Worm (Caenorhabditis elegans) whole organism, L2 larva: ENCODE measurements around the gene F42A6.5.

Experiments
- alr-1 ChIP-seq: fragments of 150-350 bp; optimal IDR thresholded peaks from 2 replicates; lab custom pipeline; 2014; ENCODE audit warnings: missing biosample characterization, missing genetic modification characterization
- fos-1 ChIP-seq: fragments of 150-350 bp; optimal IDR thresholded peaks from 2 replicates; lab custom pipeline; 2014; ENCODE audit warnings: missing biosample characterization, missing genetic modification characterization
- lsy-2 ChIP-seq, 2 experiments: fragments of 150-350 bp in 1 of 2; sonication (generic microtip) in 1 of 2; optimal IDR thresholded peaks; 2 replicates each; lab custom pipeline; 2014 to 2017; ENCODE audit warnings: missing biosample characterization in 2 of 2, missing genetic modification characterization in 2 of 2
- mdl-1 ChIP-seq, 2 experiments: fragments of 150-350 bp in 1 of 2; sonication (generic microtip) in 1 of 2; optimal IDR thresholded peaks; 2 replicates each; lab custom pipeline; 2017; ENCODE audit warnings: missing biosample characterization in 2 of 2, missing genetic modification characterization in 2 of 2
- nhr-11 ChIP-seq: fragments of 150-350 bp; optimal IDR thresholded peaks from 2 replicates; lab custom pipeline; 2014; ENCODE audit warnings: missing biosample characterization, missing genetic modification characterization
- zag-1 ChIP-seq: fragments of 150-350 bp; optimal IDR thresholded peaks from 2 replicates; lab custom pipeline; 2014; ENCODE audit warnings: missing biosample characterization, missing genetic modification characterization
- ztf-1 ChIP-seq: fragments of 200-800 bp; sonication (Bioruptor generic); conservative IDR thresholded peaks from 2 replicates; pipeline ENCODE4 v1.3.6; 2022; ENCODE audit warnings: missing genetic modification characterization, missing compliant biosample characterization
- ztf-11 ChIP-seq: sonication (generic microtip); optimal IDR thresholded peaks from 2 replicates; lab custom pipeline; 2017; ENCODE audit warnings: missing biosample characterization, missing genetic modification characterization

DNA sequence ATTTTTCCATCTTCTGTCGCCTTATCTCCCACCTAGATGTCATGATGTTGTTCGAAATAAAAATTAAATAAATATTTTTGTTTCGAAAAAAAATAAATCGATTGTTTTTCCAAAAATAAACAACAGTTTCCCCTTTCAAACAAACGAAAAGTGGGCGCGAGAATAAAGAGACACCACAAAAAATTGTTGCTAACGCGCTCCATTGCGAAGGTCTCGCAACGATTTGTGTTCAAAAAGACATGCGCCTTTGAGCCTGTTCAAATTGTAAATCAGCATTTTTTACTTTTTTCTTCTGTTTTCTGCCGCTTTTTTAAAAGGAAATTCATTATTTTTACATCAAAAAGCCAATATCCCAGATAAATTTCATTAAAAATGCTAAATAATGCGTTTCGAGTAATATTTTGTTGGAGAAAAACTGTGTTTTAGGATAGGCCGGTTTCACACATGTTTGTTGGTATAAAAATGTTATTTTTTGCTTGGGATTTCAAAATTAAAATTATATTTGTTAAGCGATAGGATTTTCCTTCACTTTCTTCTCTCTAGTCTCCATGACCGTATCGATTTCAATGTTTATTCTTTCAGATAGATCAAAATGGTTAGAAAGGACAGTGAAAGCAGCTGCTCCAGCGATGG is 37.0 kb downstream of the F42A6.5 start, which contains the start of gene W08E12.7:
- TF ChIP-seq mdl-1 (tag; optimal IDR thresholded peaks at IDR 0.05; lab: Kevin White, UChicago) = peak in 1 of 2 experiments; percentile 82
- peak; percentile 17 for TF ChIP-seq ztf-11 (tag; lab: Kevin White, UChicago)
- TF ChIP-seq zag-1 (tag; lab: Kevin White, UChicago) = peak; percentile 82
- TF ChIP-seq fos-1 (tag; lab: Kevin White, UChicago) = peak; percentile 95
- TF ChIP-seq lsy-2 (tag; optimal IDR thresholded peaks at IDR 0.05; lab: Kevin White, UChicago) = peak; percentile 89 to 97
- no peak for TF ChIP-seq nhr-11 (tag; lab: Kevin White, UChicago)
- no peak for TF ChIP-seq ztf-1 (GFP tag; lab: Robert Waterston, UW)
- TF ChIP-seq alr-1 (tag; lab: Kevin White, UChicago) = no peak
